Worm (Caenorhabditis elegans): ENCODE results near the gene C35D10.10.

Gene C35D10.10

ce11 chrIII:4861744-4862401 lies at the start of gene C35D10.10, which contains the start of gene C35D10.5:
Gene C35D10.10 (minus strand): TSS chrIII:4861794.
Gene C35D10.5 (plus strand): TSS chrIII:4862351.
- TF ChIP-seq blmp-1 (tag; optimal IDR thresholded peaks at IDR 0.05) (no peak), pag-3 (tag; optimal IDR thresholded peaks at IDR 0.05; ENCODE audit: borderline replicate concordance, insufficient read depth) (no peak), xbp-1 (tag; optimal IDR thresholded peaks at IDR 0.05) (no peak), rnt-1 (tag; optimal IDR thresholded peaks at IDR 0.05) (peak; percentile 8), nhr-90 (tag; optimal IDR thresholded peaks at IDR 0.05; ENCODE audit: poor library complexity) (peak; percentile 48), snu-23 (GFP tag; optimal IDR thresholded peaks at IDR 0.05) (peak; percentile 4), F16B12.6 (tag; optimal IDR thresholded peaks at IDR 0.05) (no peak), nhr-20 (tag; optimal IDR thresholded peaks at IDR 0.05) (peak; percentile 12), tlp-1 (tag; optimal IDR thresholded peaks at IDR 0.05) (no peak), nhr-47 (tag; optimal IDR thresholded peaks at IDR 0.05) (peak; percentile 42), nhr-237 (tag; optimal IDR thresholded peaks at IDR 0.05) (no peak), fkh-4 (tag; optimal IDR thresholded peaks at IDR 0.05; ENCODE audit: borderline replicate concordance) (no peak), isw-1 (GFP tag; IDR thresholded peaks at IDR 0.05) (no peak), zip-4 (GFP tag; optimal IDR thresholded peaks at IDR 0.05) (no peak), jun-1 (tag; optimal IDR thresholded peaks at IDR 0.05) (no peak), nhr-19 (GFP tag; conservative IDR thresholded peaks at IDR 0.05) (no peak), tbx-2 (tag; optimal IDR thresholded peaks at IDR 0.05) (peak; percentile 20), ztf-11 (tag; optimal IDR thresholded peaks at IDR 0.05) (peak in 1 of 2 experiments; percentile 39), lsy-2 (tag; optimal IDR thresholded peaks at IDR 0.05) (peak in 1 of 2 experiments; percentile 35), ceh-90 (tag; optimal IDR thresholded peaks at IDR 0.05) (peak; percentile 81), swsn-7 (tag; optimal IDR thresholded peaks at IDR 0.05) (no peak), efl-1 (optimal IDR thresholded peaks at IDR 0.05) (no peak), efl-1 (GFP tag; optimal IDR thresholded peaks at IDR 0.05 in 1 of 2) (peak in 1 of 2 experiments; percentile 27), dsc-1 (tag; optimal IDR thresholded peaks at IDR 0.05) (peak; percentile 7), dpl-1 (GFP tag; optimal IDR thresholded peaks at IDR 0.05) (peak in 2 of 3 experiments; percentile 4 to 17), grh-1 (GFP tag; IDR thresholded peaks at IDR 0.05) (no peak), lin-39 (tag; optimal IDR thresholded peaks at IDR 0.05) (no peak), unc-62 (GFP tag; optimal IDR thresholded peaks at IDR 0.05) (no peak), irx-1 (tag; optimal IDR thresholded peaks at IDR 0.05) (peak; percentile 33), nhr-71 (tag; optimal IDR thresholded peaks at IDR 0.05) (peak; percentile 34), egl-27 (tag; optimal IDR thresholded peaks at IDR 0.05) (no peak), lir-3 (tag; optimal IDR thresholded peaks at IDR 0.05; ENCODE audit: poor library complexity) (peak; percentile 62), efl-3 (GFP tag; optimal IDR thresholded peaks at IDR 0.05) (no peak), unc-98 (GFP tag; IDR thresholded peaks at IDR 0.05) (no peak), egl-13 (tag; optimal IDR thresholded peaks at IDR 0.05) (no peak)

- no peak for TF ChIP-seq zip-4 (GFP tag; optimal IDR thresholded peaks at IDR 0.05)
- TF ChIP-seq isw-1 (GFP tag; IDR thresholded peaks at IDR 0.05): no peak
- TF ChIP-seq lin-14 (GFP tag; optimal IDR thresholded peaks at IDR 0.05): no peak
- TF ChIP-seq alr-1 (tag; optimal IDR thresholded peaks at IDR 0.05; ENCODE audit: borderline replicate concordance): no peak
- no peak for TF ChIP-seq irx-1 (tag; optimal IDR thresholded peaks at IDR 0.05)
- TF ChIP-seq egl-27 (tag; optimal IDR thresholded peaks at IDR 0.05): no peak
- TF ChIP-seq efl-3 (GFP tag; optimal IDR thresholded peaks at IDR 0.05): no peak
- no peak for TF ChIP-seq grh-1 (GFP tag; IDR thresholded peaks at IDR 0.05)
- TF ChIP-seq unc-30 (tag; optimal IDR thresholded peaks at IDR 0.05): no peak
Observed at ce11 chrIII:4910956-4911355, 49.4 kb upstream of the C35D10.10 start, which contains the start of gene F26F4.2. Gene F26F4.2 (plus strand): TSS chrIII:4911256.

- TF ChIP-seq skn-1 (tag; optimal IDR thresholded peaks at IDR 0.05) (no peak), jun-1 (tag; optimal IDR thresholded peaks at IDR 0.05) (no peak), tlp-1 (tag; optimal IDR thresholded peaks at IDR 0.05) (no peak), lsy-2 (tag; optimal IDR thresholded peaks at IDR 0.05) (no peak), lir-3 (tag; optimal IDR thresholded peaks at IDR 0.05; ENCODE audit: poor library complexity) (no peak)
Observed at ce11 chrIII:4909938-4910337, 48.3 kb upstream of the C35D10.10 start, which contains the start of gene F26F4.12. Gene F26F4.12 (minus strand): TSS chrIII:4910038.

Data from whole organism, L1 larva.